Worm (Caenorhabditis elegans) whole organism, young adult: ENCODE measurements around the gene ent-4.

Source experiments
- B0261.1 ChIP-seq: sonication (generic microtip); optimal IDR thresholded peaks from 2 replicates; lab custom pipeline; 2016; ENCODE audit warnings: mild to moderate bottlenecking, missing genetic modification characterization, moderate library complexity, missing compliant biosample characterization
- C06A6.2 ChIP-seq: fragments of 200-800 bp; sonication (Bioruptor generic); conservative IDR thresholded peaks from 2 replicates; pipeline ENCODE4 v1.3.6; 2022; ENCODE audit warnings: missing genetic modification characterization, missing compliant biosample characterization
- D2030.7 ChIP-seq: fragments of 200-800 bp; sonication (Bioruptor generic); IDR thresholded peaks from 2 replicates; pipeline ENCODE4 v1.3.6; 2022; ENCODE audit warnings: missing genetic modification reagents, missing genetic modification characterization, missing compliant biosample characterization
- F23B12.7 ChIP-seq: sonication (generic microtip); optimal IDR thresholded peaks from 2 replicates; lab custom pipeline; 2017; ENCODE audit warnings: missing genetic modification characterization, mild to moderate bottlenecking, missing compliant biosample characterization, antibody characterized with exemption, moderate library complexity; ENCODE audit not compliant: insufficient read depth
- F33H1.4 ChIP-seq: fragments of 200-800 bp; sonication (Bioruptor generic); IDR thresholded peaks from 2 replicates; pipeline ENCODE4 v1.3.6; 2022; ENCODE audit warnings: missing genetic modification reagents, missing genetic modification characterization, missing compliant biosample characterization
- Y79H2A.3 ChIP-seq: fragments of 200-800 bp; sonication (Bioruptor generic); conservative IDR thresholded peaks from 2 replicates; pipeline ENCODE4 v1.3.6; 2022; ENCODE audit warnings: missing genetic modification reagents, missing genetic modification characterization, missing compliant biosample characterization
- ZK185.1 ChIP-seq: sonication (generic microtip); optimal IDR thresholded peaks from 2 replicates; lab custom pipeline; 2016; ENCODE audit warnings: mild to moderate bottlenecking, missing genetic modification characterization, missing compliant biosample characterization; ENCODE audit not compliant: poor library complexity, severe bottlenecking
- aptf-2 ChIP-seq: fragments of 200-800 bp; sonication (Bioruptor generic); conservative IDR thresholded peaks from 2 replicates; pipeline ENCODE4 v1.3.6; 2022; ENCODE audit warnings: missing genetic modification reagents, missing genetic modification characterization, missing compliant biosample characterization
- athp-1 ChIP-seq: sonication (generic microtip); optimal IDR thresholded peaks from 2 replicates; lab custom pipeline; 2017; ENCODE audit warnings: mild to moderate bottlenecking, missing genetic modification characterization, missing compliant biosample characterization
- attf-3 ChIP-seq: fragments of 200-800 bp; sonication (Bioruptor generic); conservative IDR thresholded peaks from 2 replicates; pipeline ENCODE4 v1.3.6; 2022; ENCODE audit warnings: missing genetic modification reagents, missing genetic modification characterization, missing compliant biosample characterization
- attf-6 ChIP-seq: fragments of 200-800 bp; sonication (Bioruptor generic); IDR thresholded peaks from 2 replicates; pipeline ENCODE4 v1.3.6; 2022; ENCODE audit warnings: missing genetic modification reagents, missing genetic modification characterization, missing compliant biosample characterization
- cebp-1 ChIP-seq, 2 experiments: fragments of 200-800 bp in 1 of 2; sonication (Bioruptor generic) in 1 of 2; sonication (generic microtip) in 1 of 2; IDR thresholded peaks in 1 of 2; optimal IDR thresholded peaks in 1 of 2; 2 replicates each; pipeline versions ENCODE4 v1.3.6 to Lab custom; 2017 to 2022; ENCODE audit warnings: missing compliant biosample characterization in 2 of 2, missing genetic modification characterization in 2 of 2, mild to moderate bottlenecking in 1 of 2, missing genetic modification reagents in 1 of 2, moderate library complexity in 1 of 2
- cebp-2 ChIP-seq: fragments of 200-800 bp; sonication (Bioruptor generic); IDR thresholded peaks from 2 replicates; pipeline ENCODE4 v1.3.6; 2022; ENCODE audit warnings: missing genetic modification characterization, missing compliant biosample characterization
- chd-7 ChIP-seq: sonication (generic microtip); optimal IDR thresholded peaks from 2 replicates; lab custom pipeline; 2016; ENCODE audit warnings: mild to moderate bottlenecking, missing genetic modification characterization, moderate library complexity, missing compliant biosample characterization
- efl-1 ChIP-seq: fragments of 150-350 bp; optimal IDR thresholded peaks from 2 replicates; lab custom pipeline; 2014; ENCODE audit warnings: missing biosample characterization, missing genetic modification reagents, missing genetic modification characterization
- hlh-12 ChIP-seq: sonication (generic microtip); optimal IDR thresholded peaks from 2 replicates; lab custom pipeline; 2016; ENCODE audit warnings: missing genetic modification characterization, missing compliant biosample characterization
- hlh-26 ChIP-seq: fragments of 200-800 bp; sonication (Bioruptor generic); conservative IDR thresholded peaks from 2 replicates; pipeline ENCODE4 v1.3.6; 2022; ENCODE audit warnings: missing genetic modification reagents, missing genetic modification characterization, missing compliant biosample characterization
- lin-35 ChIP-seq, 3 experiments: fragments of 150-350 bp in 2 of 3; sonication (generic microtip) in 1 of 3; optimal IDR thresholded peaks; 2 replicates each; lab custom pipeline; 2014 to 2018; ENCODE audit warnings: missing biosample characterization in 3 of 3, missing genetic modification characterization in 3 of 3, missing genetic modification reagents in 3 of 3
- lin-54 ChIP-seq: fragments of 200-800 bp; sonication (Bioruptor generic); optimal IDR thresholded peaks from 2 replicates; lab custom pipeline; 2018; ENCODE audit warnings: mild to moderate bottlenecking, missing genetic modification characterization, missing compliant biosample characterization
- lir-1 ChIP-seq: fragments of 200-800 bp; sonication (Bioruptor generic); conservative IDR thresholded peaks from 2 replicates; pipeline ENCODE4 v1.3.6; 2022; ENCODE audit warnings: missing genetic modification reagents, missing genetic modification characterization, missing compliant biosample characterization
- lsl-1 ChIP-seq: fragments of 200-800 bp; sonication (Bioruptor generic); optimal IDR thresholded peaks from 2 replicates; lab custom pipeline; 2018; ENCODE audit warnings: mild to moderate bottlenecking, missing genetic modification characterization, moderate library complexity, missing compliant biosample characterization
- madf-6 ChIP-seq: fragments of 200-800 bp; sonication (Bioruptor generic); IDR thresholded peaks from 2 replicates; pipeline ENCODE4 v1.3.6; 2022; ENCODE audit warnings: missing genetic modification reagents, missing genetic modification characterization, missing compliant biosample characterization
- mxl-1 ChIP-seq: sonication (generic microtip); optimal IDR thresholded peaks from 2 replicates; lab custom pipeline; 2016; ENCODE audit warnings: missing genetic modification characterization, missing compliant biosample characterization
- nhr-80 ChIP-seq: sonication (generic microtip); optimal IDR thresholded peaks from 2 replicates; lab custom pipeline; 2016; ENCODE audit warnings: missing genetic modification characterization, missing compliant biosample characterization
- rcor-1 ChIP-seq: fragments of 200-800 bp; sonication (Bioruptor generic); IDR thresholded peaks from 2 replicates; pipeline ENCODE4 v1.3.6; 2022; ENCODE audit warnings: missing genetic modification reagents, missing genetic modification characterization, missing compliant biosample characterization
- rec-8 ChIP-seq, 2 experiments: sonication (generic microtip); optimal IDR thresholded peaks; 2 replicates each; lab custom pipeline; 2016; ENCODE audit warnings: mild to moderate bottlenecking in 2 of 2, missing genetic modification characterization in 2 of 2, missing genetic modification reagents in 2 of 2, missing genotype in 2 of 2, missing biosample characterization in 1 of 2, missing compliant biosample characterization in 1 of 2, moderate library complexity in 1 of 2
- snpc-4 ChIP-seq, 5 experiments: fragments of 150-350 bp in 1 of 5; sonication (generic microtip) in 4 of 5; optimal IDR thresholded peaks; 2 replicates each; lab custom pipeline; 2014 to 2018; ENCODE audit warnings: missing genetic modification characterization in 5 of 5, missing biosample characterization in 3 of 5, antibody characterized with exemption in 2 of 5, mild to moderate bottlenecking in 2 of 5, missing compliant biosample characterization in 2 of 5, missing genotype in 2 of 5, moderate library complexity in 2 of 5, missing genetic modification reagents in 1 of 5
- somi-1 ChIP-seq: fragments of 200-800 bp; sonication (Bioruptor generic); optimal IDR thresholded peaks from 2 replicates; lab custom pipeline; 2018; ENCODE audit warnings: mild to moderate bottlenecking, missing genetic modification characterization, missing compliant biosample characterization
- tbp1 ChIP-seq: fragments of 200-800 bp; sonication (Bioruptor generic); optimal IDR thresholded peaks from 2 replicates; lab custom pipeline; 2018; ENCODE audit warnings: mild to moderate bottlenecking, missing genetic modification characterization, missing compliant biosample characterization
- xnd-1 ChIP-seq: sonication (generic microtip); optimal IDR thresholded peaks from 2 replicates; lab custom pipeline; 2016; ENCODE audit warnings: missing genotype, missing genetic modification reagents, missing genetic modification characterization, missing compliant biosample characterization
- zfh-2 ChIP-seq: fragments of 200-800 bp; sonication (Bioruptor generic); conservative IDR thresholded peaks from 2 replicates; pipeline ENCODE4 v1.3.6; 2022; ENCODE audit warnings: missing genetic modification reagents, missing genetic modification characterization, missing compliant biosample characterization
- ztf-6 ChIP-seq: fragments of 200-800 bp; sonication (Bioruptor generic); IDR thresholded peaks from 2 replicates; pipeline ENCODE4 v1.3.6; 2022; ENCODE audit warnings: missing genetic modification reagents, missing genetic modification characterization, missing compliant biosample characterization

ent-4 gene

DNA sequence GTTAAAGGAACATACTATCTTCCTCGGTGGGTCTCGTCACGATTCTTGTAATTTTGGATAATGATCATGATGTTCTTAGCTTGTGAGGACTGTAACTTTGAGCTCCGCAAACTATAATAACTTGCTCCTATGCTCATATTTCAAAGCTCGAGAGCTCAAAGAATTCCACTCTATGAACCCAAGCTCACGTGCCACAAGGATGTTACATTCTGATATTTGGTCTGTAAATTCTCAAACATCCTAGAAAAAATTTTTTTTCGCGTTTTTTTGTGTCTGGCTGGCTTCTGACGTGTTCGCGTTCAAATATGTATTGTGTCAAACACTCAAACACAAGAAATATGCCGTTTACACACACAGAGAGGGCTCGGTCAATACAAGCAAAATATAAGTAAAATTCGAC lies 49.4 kb downstream of the ent-4 start, which contains the start of gene Y45F10D.16:
Gene Y45F10D.16, plus strand, starts transcription at position 301 of the 400 bp plus-strand sequence.
- TF ChIP-seq hlh-12 (tag; lab: Kevin White, UChicago), result no peak
- no peak for TF ChIP-seq cebp-1 (GFP tag; IDR thresholded peaks at IDR 0.05; lab: Robert Waterston, UW)
- TF ChIP-seq cebp-1 (tag; optimal IDR thresholded peaks at IDR 0.05; lab: Kevin White, UChicago), result no peak
- no peak for TF ChIP-seq B0261.1 (tag; lab: Kevin White, UChicago)
- no peak for TF ChIP-seq C06A6.2 (GFP tag; lab: Robert Waterston, UW)
- no peak for TF ChIP-seq tbp1 (GFP tag; lab: Kevin White, UChicago)
- TF ChIP-seq athp-1 (tag; lab: Kevin White, UChicago), result no peak

DNA sequence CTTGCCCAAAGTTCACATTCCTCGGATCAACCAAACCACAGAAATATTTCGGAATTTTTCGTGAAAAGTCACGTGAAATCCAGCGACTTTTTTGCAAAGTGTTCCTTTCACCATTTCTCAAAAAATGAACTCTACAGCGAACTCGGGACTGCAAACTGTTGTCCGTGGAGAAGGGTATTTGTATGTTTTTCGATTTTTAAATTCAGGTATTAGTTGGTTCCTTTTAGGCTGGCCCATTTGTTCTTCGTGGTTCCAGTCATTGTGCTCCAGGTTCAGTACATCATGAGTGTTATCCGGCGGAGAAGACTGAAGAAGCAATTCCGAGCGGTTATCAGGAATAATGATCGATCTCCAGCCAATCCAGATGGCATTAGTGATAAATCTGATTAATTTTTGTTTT lies 50.0 kb downstream of the ent-4 start:
- TF ChIP-seq lir-1 (GFP tag; lab: Robert Waterston, UW) (no peak), ztf-6 (no peak), attf-6 (0 out of 2 replicates have a peak, but pooled peaks have one; percentile 33)

DNA sequence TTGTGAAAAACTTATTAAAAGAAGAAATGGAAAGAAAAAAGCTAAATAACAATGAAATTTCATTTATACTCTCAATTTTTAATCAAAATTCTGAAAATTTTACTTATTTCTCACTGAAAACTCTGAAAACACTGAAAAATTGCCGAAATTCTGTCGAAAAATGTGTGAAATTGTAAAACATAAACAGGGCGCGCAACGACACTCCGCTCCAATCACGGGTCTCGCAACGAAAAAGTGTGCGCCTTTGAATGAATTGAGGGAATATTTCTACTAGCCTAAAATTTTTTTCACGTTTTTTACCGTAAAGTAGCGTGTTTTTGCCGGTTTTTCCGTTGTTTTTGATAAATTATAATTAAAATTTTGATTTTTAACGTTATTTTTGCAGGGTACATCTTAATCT lies 50.8 kb downstream of the ent-4 start, which contains the start of gene rpl-18:
Gene rpl-18, plus strand, starts transcription at position 386 of the 400 bp plus-strand sequence.
- TF ChIP-seq Y79H2A.3 (GFP tag; lab: Robert Waterston, UW) (no peak), D2030.7 (peak; percentile 34; the same call in 1 of the 2 replicates), hlh-26 (no peak), mxl-1 (no peak), lsl-1 (GFP tag; lab: Kevin White, UChicago) (peak; percentile 28), C06A6.2 (GFP tag; lab: Robert Waterston, UW) (no peak), lin-35 (GFP tag; optimal IDR thresholded peaks at IDR 0.05; lab: Kevin White, UChicago) (peak in 1 of 3 experiments; percentile 38), somi-1 (GFP tag; lab: Kevin White, UChicago) (no peak), F33H1.4 (GFP tag; lab: Robert Waterston, UW) (peak; percentile 89), lin-54 (GFP tag; lab: Kevin White, UChicago) (peak; percentile 40), tbp1 (GFP tag; lab: Kevin White, UChicago) (peak; percentile 44), snpc-4 (GFP tag; optimal IDR thresholded peaks at IDR 0.05; lab: Kevin White, UChicago) (peak; percentile 64), snpc-4 (tag; optimal IDR thresholded peaks at IDR 0.05; lab: Kevin White, UChicago) (peak in 3 of 4 experiments; percentile 83 to 92 (median 84)), ZK185.1 (tag; lab: Kevin White, UChicago) (peak; percentile 16), rec-8 (tag; optimal IDR thresholded peaks at IDR 0.05; lab: Kevin White, UChicago) (no peak), xnd-1 (tag; lab: Kevin White, UChicago) (no peak), F23B12.7 (peak; percentile 73), aptf-2 (GFP tag; lab: Robert Waterston, UW) (no peak), attf-3 (peak; percentile 97), efl-1 (GFP tag; lab: Kevin White, UChicago) (peak; percentile 29)

DNA sequence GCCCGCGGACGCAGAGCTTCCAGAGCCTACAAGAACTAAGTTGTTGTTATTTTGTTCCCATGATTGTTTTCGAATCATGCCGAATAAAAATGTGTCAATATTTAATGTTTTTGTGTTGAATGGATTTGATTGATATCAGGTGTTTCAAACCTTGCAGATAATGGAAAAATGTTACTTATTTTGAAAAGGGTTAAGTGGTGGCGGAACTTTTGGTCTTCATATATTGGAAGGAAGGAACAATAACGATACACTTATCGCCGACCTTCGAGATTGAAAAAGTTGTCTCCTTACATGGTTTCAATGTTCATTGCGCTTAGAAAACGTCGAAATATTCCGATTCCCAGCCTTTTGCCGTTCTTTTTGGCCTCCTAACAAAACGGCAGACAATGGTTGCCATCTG lies 52.0 kb downstream of the ent-4 start, which contains the start of gene gly-10:
Gene gly-10, plus strand, starts transcription at position 387 of the 400 bp plus-strand sequence.
- TF ChIP-seq chd-7 (tag; lab: Kevin White, UChicago) (no peak), cebp-2 (peak; percentile 36; the same call in 1 of the 2 replicates), rec-8 (tag; optimal IDR thresholded peaks at IDR 0.05; lab: Kevin White, UChicago) (no peak), snpc-4 (GFP tag; optimal IDR thresholded peaks at IDR 0.05; lab: Kevin White, UChicago) (no peak), snpc-4 (tag; optimal IDR thresholded peaks at IDR 0.05; lab: Kevin White, UChicago) (peak in 2 of 4 experiments; percentile 47 to 71), zfh-2 (0 out of 2 replicates have a peak, but pooled peaks have one; percentile 27), lsl-1 (GFP tag; lab: Kevin White, UChicago) (no peak), attf-6 (peak; percentile 76; the same call in 1 of the 2 replicates), lin-54 (GFP tag; lab: Kevin White, UChicago) (peak; percentile 27), rcor-1 (GFP tag; lab: Robert Waterston, UW) (peak; percentile 6; the same call in 1 of the 2 replicates), nhr-80 (no peak), madf-6 (GFP tag; lab: Robert Waterston, UW) (peak; percentile 50)
